Worm (Caenorhabditis elegans): Measurements from ENCODE around the gene srx-66.

ce11 chrV:3935892-3936478 is 16.6 kb downstream of the srx-66 start, which contains the start of gene cyp-35A5:
- no peak for TF ChIP-seq ceh-18 (tag; optimal IDR thresholded peaks at IDR 0.05)
- TF ChIP-seq nhr-11 (tag; optimal IDR thresholded peaks at IDR 0.05): no peak
- TF ChIP-seq fkh-6 (tag; optimal IDR thresholded peaks at IDR 0.05): no peak
- TF ChIP-seq T23F11.4 (GFP tag; optimal IDR thresholded peaks at IDR 0.05): no peak
- no peak for TF ChIP-seq unc-42 (tag; optimal IDR thresholded peaks at IDR 0.05)
- no peak for TF ChIP-seq hlh-8 (tag; optimal IDR thresholded peaks at IDR 0.05)
- no peak for TF ChIP-seq pag-3 (tag; optimal IDR thresholded peaks at IDR 0.05; ENCODE audit: borderline replicate concordance)
- TF ChIP-seq nfya-1 (tag; optimal IDR thresholded peaks at IDR 0.05): no peak
- no peak for TF ChIP-seq lin-11 (tag; optimal IDR thresholded peaks at IDR 0.05)
- TF ChIP-seq che-1 (tag; optimal IDR thresholded peaks at IDR 0.05): no peak
- TF ChIP-seq Y22D7AL.16 (tag; optimal IDR thresholded peaks at IDR 0.05): no peak
- no peak for TF ChIP-seq C08G9.2 (tag; optimal IDR thresholded peaks at IDR 0.05)
- TF ChIP-seq ceh-14 (tag; optimal IDR thresholded peaks at IDR 0.05): no peak
- no peak for TF ChIP-seq K02D7.2 (tag; optimal IDR thresholded peaks at IDR 0.05)

Data from whole organism, late embryonic.